Fruit fly (Drosophila melanogaster) whole organism, adult: ENCODE measurements around the gene CG13891.

Source experiments
- CG11617 ChIP-seq: fragments of 200-800 bp; sonication (Bioruptor generic); optimal IDR thresholded peaks from 2 replicates; lab custom pipeline; 2017; ENCODE audit warnings: mild to moderate bottlenecking, missing biosample characterization, missing genetic modification reagents, missing genetic modification characterization
- CG1620 ChIP-seq: fragments of 200-800 bp; sonication (Bioruptor generic); optimal IDR thresholded peaks from 2 replicates; lab custom pipeline; 2016; ENCODE audit warnings: missing biosample characterization, missing genetic modification characterization
- CG33017 ChIP-seq: fragments of 200-800 bp; sonication (Bioruptor generic); optimal IDR thresholded peaks from 2 replicates; lab custom pipeline; 2018; ENCODE audit warnings: missing biosample characterization, mild to moderate bottlenecking, missing genetic modification characterization, moderate library complexity
- CG7101 ChIP-seq: fragments of 200-800 bp; sonication (Bioruptor generic); optimal IDR thresholded peaks from 2 replicates; lab custom pipeline; 2018; ENCODE audit warnings: missing biosample characterization, mild to moderate bottlenecking, missing genetic modification characterization, moderate library complexity
- Clk ChIP-seq: fragments of 200-800 bp; sonication (Bioruptor generic); optimal IDR thresholded peaks from 2 replicates; lab custom pipeline; 2017; ENCODE audit warnings: missing biosample characterization, missing genetic modification characterization
- cic ChIP-seq: fragments of 200-800 bp; sonication (Bioruptor generic); optimal IDR thresholded peaks from 2 replicates; lab custom pipeline; 2017; ENCODE audit warnings: missing biosample characterization, mild to moderate bottlenecking, missing genetic modification characterization, moderate library complexity
- cnc ChIP-seq, 2 experiments: fragments of >200 bp; optimal IDR thresholded peaks; 2 replicates each; lab custom pipeline; 2017
- kay ChIP-seq: fragments of 200-800 bp; sonication (Bioruptor generic); peaks from one replicate; lab custom pipeline; 2016; ENCODE audit warnings: missing biosample characterization, missing genetic modification characterization, borderline replicate concordance
- pad ChIP-seq: fragments of 200-800 bp; sonication (Bioruptor generic); optimal IDR thresholded peaks from 3 replicates; lab custom pipeline; 2017; ENCODE audit warnings: missing biosample characterization, missing genetic modification characterization, mild to moderate bottlenecking, moderate library complexity, missing genetic modification reagents

DNA sequence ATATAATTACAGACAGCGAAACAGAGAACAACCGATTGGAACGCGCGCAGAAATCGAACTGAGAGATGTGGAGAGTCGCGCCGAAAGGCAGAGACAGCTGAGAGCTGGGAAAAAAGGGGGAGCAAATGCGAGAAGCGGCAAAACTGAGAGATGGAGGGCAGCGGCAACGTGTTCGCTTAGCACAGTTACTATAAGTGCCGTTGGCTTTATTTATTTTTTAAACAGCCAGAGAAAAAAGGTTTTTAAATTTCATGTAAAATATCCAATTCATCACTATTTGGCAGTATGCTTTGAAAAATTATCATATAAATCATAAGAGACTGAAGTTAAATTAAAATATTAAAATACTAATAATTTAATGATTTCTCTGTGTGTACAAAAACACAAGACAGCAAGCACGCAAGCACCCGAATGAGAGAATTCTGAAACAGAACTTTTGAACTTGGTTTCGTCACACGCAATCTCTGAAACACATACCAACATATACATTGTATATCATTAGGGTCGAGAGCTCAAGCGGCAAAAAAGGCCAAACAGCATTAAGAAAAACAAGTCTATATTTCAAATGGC is 7.4 kb upstream of the CG13891 start:
- TF ChIP-seq CG7101 (tag; lab: Kevin White, UChicago) (peak; percentile 75), kay (no peak), CG33017 (tag; lab: Kevin White, UChicago) (peak; percentile 82), cic (GFP tag; lab: Kevin White, UChicago) (peak; percentile 21), Clk (GFP tag; lab: Kevin White, UChicago) (peak; percentile 52), CG11617 (GFP tag; lab: Kevin White, UChicago) (peak; percentile 73), CG1620 (GFP tag; lab: Kevin White, UChicago) (peak; percentile 6), cnc (optimal IDR thresholded peaks at IDR 0.05; lab: Kevin White, UChicago) (no peak), pad (GFP tag; lab: Kevin White, UChicago) (peak; percentile 85)
